Worm (Caenorhabditis elegans) whole organism, L1 larva: ENCODE data around the gene trpp-9.
A peak's percentile ranks its signal among the peaks of the same experiment; 100 is the strongest.

Experiments
- C04F5.9 ChIP-seq: sonication (generic microtip); optimal IDR thresholded peaks from 2 replicates; lab custom pipeline; 2016; ENCODE audit warnings: missing genetic modification characterization, missing compliant biosample characterization
- C16A3.4 ChIP-seq: fragments of 150-350 bp; optimal IDR thresholded peaks from 2 replicates; lab custom pipeline; 2014; ENCODE audit warnings: missing biosample characterization, missing genetic modification characterization
- C34B4.2 ChIP-seq: sonication (generic microtip); optimal IDR thresholded peaks from 2 replicates; lab custom pipeline; 2017; ENCODE audit warnings: mild to moderate bottlenecking, missing genetic modification characterization, missing compliant biosample characterization
- ceh-88 ChIP-seq: fragments of 200-800 bp; sonication (Bioruptor generic); IDR thresholded peaks from 2 replicates; pipeline ENCODE4 v1.3.6; 2022; ENCODE audit warnings: missing genetic modification characterization, missing compliant biosample characterization
- ces-1 ChIP-seq: fragments of 150-350 bp; optimal IDR thresholded peaks from 2 replicates; lab custom pipeline; 2014; ENCODE audit warnings: missing biosample characterization, missing genetic modification reagents, missing genetic modification characterization
- dpl-1 ChIP-seq, 3 experiments: fragments of 150-350 bp in 2 of 3; sonication (generic microtip) in 1 of 3; optimal IDR thresholded peaks; 2 replicates each; lab custom pipeline; 2014 to 2017; ENCODE audit warnings: missing biosample characterization in 3 of 3, missing genetic modification characterization in 3 of 3, missing genetic modification reagents in 3 of 3
- dsc-1 ChIP-seq: sonication (generic microtip); optimal IDR thresholded peaks from 2 replicates; lab custom pipeline; 2016; ENCODE audit warnings: mild to moderate bottlenecking, missing genetic modification characterization, missing compliant biosample characterization
- efl-1 ChIP-seq, 4 experiments: fragments of 150-350 bp; optimal IDR thresholded peaks in 3 of 4; peaks in 1 of 4; 1 replicate in 1 of 4; 2 replicates in 3 of 4; lab custom pipeline; 2014; ENCODE audit warnings: missing biosample characterization in 2 of 4, missing genetic modification characterization in 2 of 4, missing genetic modification reagents in 2 of 4
- egl-13 ChIP-seq: sonication (generic microtip); optimal IDR thresholded peaks from 2 replicates; lab custom pipeline; 2016; ENCODE audit warnings: missing genotype, missing genetic modification reagents, missing genetic modification characterization, missing compliant biosample characterization
- egl-27 ChIP-seq, 2 experiments: fragments of 150-350 bp in 1 of 2; sonication (generic microtip); optimal IDR thresholded peaks; 3 replicates each; lab custom pipeline; 2017 to 2018; ENCODE audit warnings: missing biosample characterization in 2 of 2, missing genetic modification characterization in 2 of 2, missing genetic modification reagents in 2 of 2
- elt-2 ChIP-seq: sonication (generic microtip); optimal IDR thresholded peaks from 2 replicates; lab custom pipeline; 2016; ENCODE audit warnings: missing genetic modification characterization, mild to moderate bottlenecking, inconsistent platforms, missing compliant biosample characterization, missing genetic modification reagents
- ets-5 ChIP-seq: fragments of 200-800 bp; sonication (Bioruptor generic); IDR thresholded peaks from 2 replicates; pipeline ENCODE4 v1.3.6; 2022; ENCODE audit warnings: missing genetic modification characterization, missing compliant biosample characterization
- fkh-10 ChIP-seq: sonication (generic microtip); optimal IDR thresholded peaks from 2 replicates; lab custom pipeline; 2017; ENCODE audit warnings: missing biosample characterization, missing genetic modification reagents, missing genetic modification characterization
- fos-1 ChIP-seq: fragments of 150-350 bp; optimal IDR thresholded peaks from 2 replicates; lab custom pipeline; 2014; ENCODE audit warnings: missing biosample characterization, missing genetic modification characterization
- hlh-17 ChIP-seq: fragments of 200-800 bp; sonication (Bioruptor generic); optimal IDR thresholded peaks from 2 replicates; lab custom pipeline; 2018; ENCODE audit warnings: missing genetic modification characterization, mild to moderate bottlenecking, missing compliant biosample characterization, moderate library complexity, borderline replicate concordance
- hlh-4 ChIP-seq: sonication (generic microtip); optimal IDR thresholded peaks from 2 replicates; lab custom pipeline; 2016; ENCODE audit warnings: mild to moderate bottlenecking, missing genetic modification characterization, missing compliant biosample characterization
- irx-1 ChIP-seq: sonication (generic microtip); optimal IDR thresholded peaks from 2 replicates; lab custom pipeline; 2016; ENCODE audit warnings: missing genetic modification characterization, missing compliant biosample characterization
- jun-1 ChIP-seq: fragments of 150-350 bp; optimal IDR thresholded peaks from 2 replicates; lab custom pipeline; 2014; ENCODE audit warnings: missing biosample characterization, missing genetic modification reagents, missing genetic modification characterization
- lin-14 ChIP-seq: fragments of 200-800 bp; sonication (Bioruptor generic); optimal IDR thresholded peaks from 2 replicates; lab custom pipeline; 2018; ENCODE audit warnings: mild to moderate bottlenecking, missing genetic modification characterization, moderate library complexity, missing compliant biosample characterization
- lin-35 ChIP-seq, 2 experiments: fragments of 150-350 bp; optimal IDR thresholded peaks; 2 replicates each; lab custom pipeline; 2014; ENCODE audit warnings: missing biosample characterization in 2 of 2, missing genetic modification characterization in 2 of 2, missing genetic modification reagents in 2 of 2
- mef-2 ChIP-seq: fragments of 150-350 bp; optimal IDR thresholded peaks from 2 replicates; lab custom pipeline; 2014; ENCODE audit warnings: missing biosample characterization, missing genetic modification characterization
- nhr-11 ChIP-seq: fragments of 150-350 bp; optimal IDR thresholded peaks from 2 replicates; lab custom pipeline; 2014; ENCODE audit warnings: missing biosample characterization, missing genetic modification characterization
- nhr-12 ChIP-seq: sonication (generic microtip); optimal IDR thresholded peaks from 2 replicates; lab custom pipeline; 2017; ENCODE audit warnings: missing biosample characterization, missing genetic modification characterization
- nhr-237 ChIP-seq: fragments of 150-350 bp; optimal IDR thresholded peaks from 2 replicates; lab custom pipeline; 2014; ENCODE audit warnings: missing biosample characterization, missing genetic modification characterization
- nhr-76 ChIP-seq: sonication (generic microtip); optimal IDR thresholded peaks from 2 replicates; lab custom pipeline; 2017; ENCODE audit warnings: missing biosample characterization, missing genetic modification characterization
- nhr-77 ChIP-seq: fragments of 150-350 bp; optimal IDR thresholded peaks from 2 replicates; lab custom pipeline; 2014; ENCODE audit warnings: missing biosample characterization, missing genetic modification characterization
- nhr-85 ChIP-seq: sonication (generic microtip); peaks from one replicate; lab custom pipeline; 2016; ENCODE audit warnings: missing genetic modification characterization, inconsistent platforms, missing compliant biosample characterization
- nhr-90 ChIP-seq: sonication (generic microtip); optimal IDR thresholded peaks from 2 replicates; lab custom pipeline; 2016; ENCODE audit warnings: mild to moderate bottlenecking, missing genetic modification characterization, missing compliant biosample characterization; ENCODE audit not compliant: poor library complexity
- pax-3 ChIP-seq: fragments of 200-800 bp; sonication (Bioruptor generic); optimal IDR thresholded peaks from 2 replicates; lab custom pipeline; 2018; ENCODE audit warnings: mild to moderate bottlenecking, missing genetic modification characterization, moderate library complexity, missing compliant biosample characterization
- pqm-1 ChIP-seq: sonication (generic microtip); optimal IDR thresholded peaks from 3 replicates; lab custom pipeline; 2017; ENCODE audit warnings: missing biosample characterization, missing genetic modification characterization
- rnt-1 ChIP-seq: sonication (generic microtip); optimal IDR thresholded peaks from 2 replicates; lab custom pipeline; 2016; ENCODE audit warnings: mild to moderate bottlenecking, missing genetic modification characterization, moderate library complexity, missing compliant biosample characterization
- sox-4 ChIP-seq: sonication (generic microtip); optimal IDR thresholded peaks from 2 replicates; lab custom pipeline; 2016; ENCODE audit warnings: missing genetic modification characterization, missing compliant biosample characterization
- swsn-7 ChIP-seq: sonication (generic microtip); optimal IDR thresholded peaks from 2 replicates; lab custom pipeline; 2016; ENCODE audit warnings: missing genetic modification characterization, missing compliant biosample characterization
- xbp-1 ChIP-seq: sonication (generic microtip); optimal IDR thresholded peaks from 2 replicates; lab custom pipeline; 2016; ENCODE audit warnings: missing genetic modification characterization, missing compliant biosample characterization
- zip-4 ChIP-seq: fragments of 200-800 bp; sonication (Bioruptor generic); optimal IDR thresholded peaks from 2 replicates; lab custom pipeline; 2018; ENCODE audit warnings: mild to moderate bottlenecking, missing genetic modification characterization, moderate library complexity, missing compliant biosample characterization

trpp-9 gene

ce11 chrX:11555527-11556137 is 8.1 kb upstream of the trpp-9 start (continued):
- TF ChIP-seq C16A3.4 (tag; lab: Kevin White, UChicago) (no peak), nhr-77 (tag; lab: Kevin White, UChicago) (no peak)

- TF ChIP-seq ets-5 (no peak), pqm-1 (tag; lab: Kevin White, UChicago) (peak; percentile 32), nhr-237 (tag; lab: Kevin White, UChicago) (no peak), xbp-1 (tag; lab: Kevin White, UChicago) (no peak), C04F5.9 (no peak), elt-2 (peak; percentile 70), nhr-12 (no peak), hlh-4 (tag; lab: Kevin White, UChicago) (no peak), lin-35 (GFP tag; optimal IDR thresholded peaks at IDR 0.05; lab: Kevin White, UChicago) (no peak), egl-27 (tag; optimal IDR thresholded peaks at IDR 0.05; lab: Kevin White, UChicago) (no peak)
Observed at ce11 chrX:11556194-11556739, 7.5 kb upstream of the trpp-9 start, which contains the start of gene C35C5.10. Gene C35C5.10 (plus strand): TSS chrX:11556244.

- TF ChIP-seq fkh-10: peak; percentile 87
- TF ChIP-seq ces-1 (GFP tag; lab: Kevin White, UChicago): peak; percentile 60
- TF ChIP-seq hlh-17 (GFP tag; lab: Kevin White, UChicago): no peak
- peak; percentile 64 for TF ChIP-seq lin-14 (GFP tag; lab: Kevin White, UChicago)
- no peak for TF ChIP-seq fos-1 (tag; lab: Kevin White, UChicago)
- TF ChIP-seq efl-1 (optimal IDR thresholded peaks at IDR 0.05; lab: Kevin White, UChicago): no peak
- TF ChIP-seq efl-1 (GFP tag; optimal IDR thresholded peaks at IDR 0.05 in 1 of 2; lab: Kevin White, UChicago): peak in 1 of 2 experiments; percentile 76
Observed at ce11 chrX:11558156-11558555, 5.6 kb upstream of the trpp-9 start.

ce11 chrX:11560076-11560475 is 3.6 kb upstream of the trpp-9 start:
- TF ChIP-seq nhr-76 (tag; lab: Kevin White, UChicago): no peak
- TF ChIP-seq nhr-90 (tag; lab: Kevin White, UChicago): no peak
- no peak for TF ChIP-seq egl-13 (tag; lab: Kevin White, UChicago)
- TF ChIP-seq C34B4.2: no peak
- no peak for TF ChIP-seq lin-35 (GFP tag; optimal IDR thresholded peaks at IDR 0.05; lab: Kevin White, UChicago)
- TF ChIP-seq irx-1 (tag; lab: Kevin White, UChicago): no peak
- TF ChIP-seq nhr-77 (tag; lab: Kevin White, UChicago): no peak
- no peak for TF ChIP-seq pax-3 (tag; lab: Kevin White, UChicago)
- TF ChIP-seq pqm-1 (tag; lab: Kevin White, UChicago): no peak
- TF ChIP-seq ceh-88 (GFP tag; lab: Robert Waterston, UW): no peak
- TF ChIP-seq jun-1: no peak
- TF ChIP-seq nhr-11 (tag; lab: Kevin White, UChicago): no peak
- no peak for TF ChIP-seq ets-5
- TF ChIP-seq elt-2: no peak

ce11 chrX:11560615-11561014 is 3.1 kb upstream of the trpp-9 start, which contains the start of gene lev-8:
Gene lev-8 (plus strand): TSS chrX:11560915.
- no peak for TF ChIP-seq dpl-1 (GFP tag; optimal IDR thresholded peaks at IDR 0.05; lab: Kevin White, UChicago)
- no peak for TF ChIP-seq nhr-90 (tag; lab: Kevin White, UChicago)

- TF ChIP-seq ces-1 (GFP tag; lab: Kevin White, UChicago) (peak; percentile 56), nhr-85 (tag; lab: Kevin White, UChicago) (no peak), irx-1 (tag; lab: Kevin White, UChicago) (no peak), sox-4 (tag; lab: Kevin White, UChicago) (no peak), rnt-1 (tag; lab: Kevin White, UChicago) (no peak), fkh-10 (peak; percentile 53), swsn-7 (tag; lab: Kevin White, UChicago) (no peak), dsc-1 (tag; lab: Kevin White, UChicago) (no peak), lin-14 (GFP tag; lab: Kevin White, UChicago) (peak; percentile 68), zip-4 (GFP tag; lab: Kevin White, UChicago) (no peak), mef-2 (tag; lab: Kevin White, UChicago) (no peak), C34B4.2 (no peak), nhr-11 (tag; lab: Kevin White, UChicago) (no peak)
- TF ChIP-seq, all 84 proteins: peak for 3
Observed at ce11 chrX:11569744-11570359, 6.1 kb downstream of the trpp-9 start.
